Fruit fly (Drosophila melanogaster): ENCODE data around the gene CG15536.
A peak's percentile ranks its signal among the peaks of the same experiment; 100 is the strongest.

CG15536 gene

DNA sequence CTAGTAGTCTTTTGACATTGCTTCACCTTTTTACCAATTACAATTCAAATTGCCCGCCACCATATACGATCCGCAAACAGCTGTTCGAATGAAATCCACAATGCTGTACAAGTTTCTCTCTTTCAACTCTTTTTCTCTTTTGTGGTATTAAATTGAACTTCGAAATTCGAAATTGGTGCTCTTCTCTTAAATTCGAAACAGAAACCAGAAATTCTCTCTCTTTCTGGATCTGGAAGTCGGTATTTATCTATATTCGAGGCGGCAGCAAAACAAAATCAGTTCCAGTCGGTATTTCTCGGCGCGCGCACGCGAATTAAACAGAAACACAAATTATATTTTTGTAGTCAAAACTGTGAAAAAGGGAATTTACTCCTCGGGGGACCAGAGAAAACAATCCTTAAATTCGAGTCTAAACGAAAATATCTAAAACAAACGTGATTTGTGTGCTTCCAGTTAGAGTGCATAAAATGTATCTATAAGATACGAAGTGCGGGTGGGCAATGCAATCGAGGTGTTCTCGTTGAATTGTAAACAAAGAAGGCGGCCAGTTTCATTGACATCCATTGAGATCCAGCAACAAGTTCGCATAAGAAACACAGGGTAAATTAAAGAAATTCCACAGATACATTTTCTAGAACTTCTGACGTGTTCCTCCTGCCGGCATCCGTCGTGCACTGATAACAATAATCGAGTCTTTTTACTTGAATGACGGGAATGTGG lies 41.0 kb upstream of the CG15536 start, which contains the start of gene PH4alphaEFB:
Gene PH4alphaEFB, plus strand, starts transcription at position 276 of the 720 bp plus-strand sequence.
- TF ChIP-seq CrebA (GFP tag; optimal IDR thresholded peaks at IDR 0.05; ENCODE audit: borderline replicate concordance) (no peak), foxo (GFP tag; optimal IDR thresholded peaks at IDR 0.05) (no peak), dmrt93B (GFP tag; optimal IDR thresholded peaks at IDR 0.05) (no peak), Sp1 (GFP tag; optimal IDR thresholded peaks at IDR 0.05) (peak; percentile 4), brk (GFP tag; optimal IDR thresholded peaks at IDR 0.05) (peak; percentile 56), Vsx2 (GFP tag; optimal IDR thresholded peaks at IDR 0.05; ENCODE audit: partially characterized antibody) (peak; percentile 31), OdsH (GFP tag; optimal IDR thresholded peaks at IDR 0.05) (no peak), sage (GFP tag; optimal IDR thresholded peaks at IDR 0.05) (peak; percentile 78), woc (GFP tag; optimal IDR thresholded peaks at IDR 0.05) (no peak), Myc (optimal IDR thresholded peaks at IDR 0.05) (peak; percentile 30), dl (GFP tag; optimal IDR thresholded peaks at IDR 0.05; ENCODE audit: insufficient read depth in 1 of 2, partially characterized antibody in 2 of 2) (peak in 1 of 2 experiments; percentile 16), Jra (GFP tag; optimal IDR thresholded peaks at IDR 0.05) (peak; percentile 20), Rel (GFP tag; optimal IDR thresholded peaks at IDR 0.05) (no peak), Rel (tag; optimal IDR thresholded peaks at IDR 0.05) (peak; percentile 63), N (GFP tag; optimal IDR thresholded peaks at IDR 0.05) (no peak), sv (GFP tag; optimal IDR thresholded peaks at IDR 0.05) (no peak), jim (GFP tag; optimal IDR thresholded peaks at IDR 0.05) (no peak), Dif (GFP tag; optimal IDR thresholded peaks at IDR 0.05; ENCODE audit: partially characterized antibody) (peak; percentile 8), dsf (GFP tag; optimal IDR thresholded peaks at IDR 0.05; ENCODE audit: borderline replicate concordance) (no peak)

- TF ChIP-seq brk (GFP tag; optimal IDR thresholded peaks at IDR 0.05): no peak
- TF ChIP-seq Myc (optimal IDR thresholded peaks at IDR 0.05): peak; percentile 31
These were observed 39.3 kb upstream of the CG15536 start for dm6 chr3R:30464244-30464643.

- TF ChIP-seq Abd-B (GFP tag; optimal IDR thresholded peaks at IDR 0.05) (no peak), fru (GFP tag; optimal IDR thresholded peaks at IDR 0.05) (peak; percentile 7), br (GFP tag; optimal IDR thresholded peaks at IDR 0.05) (peak; percentile 2), foxo (GFP tag; optimal IDR thresholded peaks at IDR 0.05) (peak in 1 of 2 experiments; percentile 42), rgr (GFP tag; optimal IDR thresholded peaks at IDR 0.05) (peak; percentile 29), Sp1 (GFP tag; optimal IDR thresholded peaks at IDR 0.05) (peak; percentile 46), h (GFP tag; optimal IDR thresholded peaks at IDR 0.05) (peak; percentile 56), ey (GFP tag; optimal IDR thresholded peaks at IDR 0.05) (peak; percentile 13), CG9705 (GFP tag; optimal IDR thresholded peaks at IDR 0.05) (no peak), lola (GFP tag; optimal IDR thresholded peaks at IDR 0.05) (no peak), HLH106 (tag; optimal IDR thresholded peaks at IDR 0.05) (peak; percentile 12), woc (GFP tag; optimal IDR thresholded peaks at IDR 0.05) (peak; percentile 36)
These were observed 36.8 kb upstream of the CG15536 start for dm6 chr3R:30461608-30462243.

DNA sequence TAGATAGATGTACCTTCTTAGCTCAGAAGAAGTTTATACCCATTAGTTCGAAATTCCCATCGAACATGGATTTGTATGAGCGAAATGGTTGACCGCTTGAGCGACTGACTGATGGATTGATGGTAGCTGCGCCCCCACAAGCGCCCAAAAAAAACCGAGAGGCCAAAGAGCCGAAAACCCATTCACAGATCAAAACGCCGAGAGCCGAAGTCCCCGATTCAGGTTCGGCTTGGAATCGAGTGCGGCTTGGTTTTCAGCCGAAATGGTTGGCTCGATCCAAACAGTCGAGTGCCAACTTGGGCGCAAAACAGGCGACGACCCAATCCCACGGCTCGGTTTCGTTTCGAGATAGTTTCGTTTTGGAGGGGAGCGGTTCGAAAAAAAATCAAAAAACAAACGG lies 35.2 kb upstream of the CG15536 start:
- TF ChIP-seq Dif (GFP tag; optimal IDR thresholded peaks at IDR 0.05; ENCODE audit: partially characterized antibody) (peak; percentile 57), dl (GFP tag; optimal IDR thresholded peaks at IDR 0.05; ENCODE audit: insufficient read depth in 1 of 2, partially characterized antibody in 2 of 2) (peak in 1 of 2 experiments; percentile 32), Mio (GFP tag; optimal IDR thresholded peaks at IDR 0.05) (no peak), sv (GFP tag; optimal IDR thresholded peaks at IDR 0.05) (no peak), Vsx2 (GFP tag; optimal IDR thresholded peaks at IDR 0.05; ENCODE audit: partially characterized antibody) (peak; percentile 79), Rel (GFP tag; optimal IDR thresholded peaks at IDR 0.05) (no peak), Rel (tag; optimal IDR thresholded peaks at IDR 0.05) (peak; percentile 30)

Data from whole organism, wandering third instar larva.